Worm (Caenorhabditis elegans): ENCODE data around the gene srh-185.

- TF ChIP-seq peb-1 (tag; optimal IDR thresholded peaks at IDR 0.05) (no peak), lin-13 (GFP tag; optimal IDR thresholded peaks at IDR 0.05) (no peak), snpc-4 (tag; optimal IDR thresholded peaks at IDR 0.05) (no peak), skn-1 (tag; optimal IDR thresholded peaks at IDR 0.05) (no peak), unc-62 (GFP tag; optimal IDR thresholded peaks at IDR 0.05) (no peak)
These were observed 4.0 kb upstream of the srh-185 start, which contains the start of gene srt-15 for ce11 chrV:3062078-3062477.

Data from whole organism, L2 larva.